Worm (Caenorhabditis elegans): ENCODE measurements around the gene hmg-4.

hmg-4 gene

DNA sequence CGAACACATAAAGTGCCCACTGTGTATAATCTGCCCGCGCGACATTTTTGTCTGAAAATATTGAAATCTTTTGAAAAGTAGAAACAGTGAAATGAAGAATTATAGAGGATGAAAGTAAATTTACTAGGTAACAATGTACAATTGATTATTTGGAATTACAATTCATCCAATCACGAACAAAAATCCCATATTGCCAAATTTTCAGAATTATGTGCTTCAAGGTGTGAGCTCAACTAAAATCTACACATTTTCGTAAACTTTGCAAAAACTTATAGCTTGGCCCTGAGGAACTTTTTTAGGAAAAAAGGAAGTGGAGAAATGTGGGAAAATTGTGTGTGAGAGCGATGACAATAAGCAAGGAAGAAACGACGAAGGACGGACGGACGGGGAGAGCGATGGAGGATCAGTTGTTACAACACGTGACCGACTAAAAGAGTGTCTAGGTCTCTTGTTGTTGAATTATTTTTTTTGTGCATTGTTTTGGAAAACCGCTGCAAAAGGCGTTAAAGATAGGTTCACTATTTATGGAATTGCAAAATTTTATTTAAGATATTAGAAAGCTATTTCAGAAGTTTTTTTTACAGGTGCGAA is 6.6 kb downstream of the hmg-4 start, which contains the start of gene mml-1 (continued):
- TF ChIP-seq ZK546.5 (tag; optimal IDR thresholded peaks at IDR 0.05) (no peak), daf-8 (GFP tag; IDR thresholded peaks at IDR 0.05) (no peak)

DNA sequence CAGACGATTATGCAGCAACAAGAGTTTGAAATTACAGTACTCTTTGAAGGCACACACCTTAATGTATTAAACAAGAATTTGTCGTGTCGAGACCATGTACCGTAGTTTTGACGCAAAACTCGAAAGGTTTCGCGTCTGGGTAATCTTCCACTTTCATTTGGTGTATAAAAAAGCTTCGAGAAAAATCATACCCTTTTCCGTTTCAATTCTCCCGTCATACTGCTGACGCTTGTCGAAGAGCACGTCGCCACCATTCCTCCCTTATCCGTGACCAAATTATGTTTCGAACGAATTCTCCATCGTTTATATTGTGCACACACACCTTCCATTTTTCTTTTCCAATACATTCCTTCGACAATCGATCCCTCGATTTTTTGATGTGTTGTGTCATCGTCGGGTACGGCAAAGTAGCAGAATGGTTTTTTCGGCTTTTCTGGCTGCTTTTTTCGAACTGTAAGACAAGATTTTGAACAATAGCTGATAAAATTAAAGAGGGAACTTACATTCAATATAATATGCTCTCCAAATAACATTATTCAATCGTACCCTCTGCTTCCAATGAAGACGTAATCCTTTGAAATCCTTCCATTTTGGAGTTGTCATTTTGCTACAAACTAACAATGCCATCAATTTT is 7.5 kb downstream of the hmg-4 start:
- TF ChIP-seq T26A8.4 (GFP tag; IDR thresholded peaks at IDR 0.05) (peak; percentile 90), nhr-42 (GFP tag; IDR thresholded peaks at IDR 0.05) (0 out of 2 replicates have a peak, but pooled peaks have one; percentile 37), egl-43 (GFP tag; IDR thresholded peaks at IDR 0.05) (0 out of 2 replicates have a peak, but pooled peaks have one; percentile 22), nhr-77 (tag; optimal IDR thresholded peaks at IDR 0.05) (no peak), ctbp-1 (GFP tag; IDR thresholded peaks at IDR 0.05) (0 out of 2 replicates have a peak, but pooled peaks have one; percentile 19), lin-13 (GFP tag; optimal IDR thresholded peaks at IDR 0.05) (no peak), ztf-11 (tag; optimal IDR thresholded peaks at IDR 0.05) (no peak), tag-97 (GFP tag; IDR thresholded peaks at IDR 0.05) (no peak), php-3 (GFP tag; IDR thresholded peaks at IDR 0.05) (no peak), R02D3.7 (tag; optimal IDR thresholded peaks at IDR 0.05) (no peak), zfp-2 (tag; optimal IDR thresholded peaks at IDR 0.05) (no peak), arid-1 (GFP tag; conservative IDR thresholded peaks at IDR 0.05) (0 out of 2 replicates have a peak, but pooled peaks have one; percentile 14)

DNA sequence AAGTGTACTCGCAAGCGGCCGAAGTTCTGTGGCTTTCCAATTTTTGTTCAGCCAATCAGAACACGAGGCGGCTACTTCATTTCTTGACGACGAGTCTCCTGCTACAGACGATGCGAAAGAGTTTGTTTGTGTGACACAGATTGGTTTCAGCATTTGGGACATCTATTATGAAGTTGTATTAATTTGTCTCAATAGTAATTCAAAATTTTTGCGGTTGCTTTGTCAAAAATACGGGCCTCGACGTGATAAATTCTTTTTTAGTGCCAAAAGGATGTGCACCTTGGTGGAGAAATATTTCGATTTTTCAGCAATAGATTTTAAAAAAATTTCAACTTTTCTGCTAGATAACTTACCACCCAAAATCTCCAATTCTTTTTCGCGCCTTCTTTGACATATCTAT is 10.8 kb downstream of the hmg-4 start:
- TF ChIP-seq dpl-1 (GFP tag; optimal IDR thresholded peaks at IDR 0.05): no peak
- TF ChIP-seq set-16 (GFP tag; IDR thresholded peaks at IDR 0.05): no peak
- no peak for TF ChIP-seq Y105C5A.15 (GFP tag; IDR thresholded peaks at IDR 0.05)
- peak in 1 of 2 experiments; percentile 98 for TF ChIP-seq unc-62 (GFP tag; optimal IDR thresholded peaks at IDR 0.05 in 1 of 2)
- TF ChIP-seq unc-62 (tag; optimal IDR thresholded peaks at IDR 0.05): no peak
- TF ChIP-seq fkh-10 (GFP tag; optimal IDR thresholded peaks at IDR 0.05): no peak

DNA sequence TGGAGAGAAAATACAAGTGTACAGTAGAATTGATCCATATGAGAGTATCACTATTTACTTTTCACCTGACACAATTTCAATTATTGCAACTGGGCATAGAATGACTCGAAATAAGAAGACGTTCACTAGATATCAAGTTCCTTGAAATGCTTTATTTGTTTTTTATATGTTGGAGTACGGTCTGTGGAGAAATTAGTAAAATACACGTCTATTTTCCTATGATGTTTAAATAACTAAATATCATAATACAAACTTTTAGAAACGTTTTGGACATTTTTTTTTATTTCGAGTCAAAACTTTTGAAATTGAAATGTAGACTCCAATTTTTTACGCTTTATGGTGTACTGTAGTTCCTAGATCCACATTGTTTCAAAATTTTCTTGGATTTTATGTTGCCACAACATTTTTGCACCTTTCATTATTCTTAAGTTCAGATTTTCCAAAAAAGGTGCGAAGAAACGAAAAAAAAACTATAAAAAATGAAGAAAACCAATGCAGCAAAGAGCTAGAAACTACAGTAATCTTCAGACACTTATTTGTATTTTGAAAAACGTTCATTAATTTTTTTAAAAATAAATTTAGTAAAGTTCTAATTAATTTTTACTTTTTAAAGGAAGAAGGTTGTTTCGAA is 11.9 kb downstream of the hmg-4 start:
- TF ChIP-seq nhr-77 (tag; optimal IDR thresholded peaks at IDR 0.05) (no peak), gei-8 (GFP tag; optimal IDR thresholded peaks at IDR 0.05) (peak; percentile 34), mep-1 (tag; optimal IDR thresholded peaks at IDR 0.05) (peak; percentile 90), nhr-237 (tag; optimal IDR thresholded peaks at IDR 0.05) (no peak), nhr-6 (tag; optimal IDR thresholded peaks at IDR 0.05) (no peak), cey-2 (tag; optimal IDR thresholded peaks at IDR 0.05; ENCODE audit: borderline replicate concordance, insufficient read depth) (no peak), unc-62 (GFP tag; optimal IDR thresholded peaks at IDR 0.05 in 1 of 2) (no peak), unc-62 (tag; optimal IDR thresholded peaks at IDR 0.05) (no peak), Y48G9A.11 (GFP tag; IDR thresholded peaks at IDR 0.05) (no peak), F26F4.8 (GFP tag; conservative IDR thresholded peaks at IDR 0.05) (no peak), pqm-1 (tag; optimal IDR thresholded peaks at IDR 0.05) (no peak), snpc-1.2 (GFP tag; IDR thresholded peaks at IDR 0.05) (peak; percentile 40; the same call in 1 of the 2 replicates), lin-15B (tag; optimal IDR thresholded peaks at IDR 0.05) (no peak), ztf-7 (tag; optimal IDR thresholded peaks at IDR 0.05) (no peak), lsy-2 (tag; optimal IDR thresholded peaks at IDR 0.05) (peak in 1 of 2 experiments; percentile 53), hmg-1.1 (GFP tag; IDR thresholded peaks at IDR 0.05) (no peak), arid-1 (GFP tag; conservative IDR thresholded peaks at IDR 0.05) (no peak), fkh-10 (GFP tag; optimal IDR thresholded peaks at IDR 0.05) (no peak), tra-1 (GFP tag; IDR thresholded peaks at IDR 0.05) (no peak), ceh-62 (tag; optimal IDR thresholded peaks at IDR 0.05) (no peak), Y5F2A.4 (GFP tag; optimal IDR thresholded peaks at IDR 0.05) (no peak), snpc-4 (tag; optimal IDR thresholded peaks at IDR 0.05) (no peak), attf-4 (tag; optimal IDR thresholded peaks at IDR 0.05) (no peak), daf-12 (tag; optimal IDR thresholded peaks at IDR 0.05) (no peak), ceh-82 (tag; optimal IDR thresholded peaks at IDR 0.05) (no peak), daf-16 (GFP tag; optimal IDR thresholded peaks at IDR 0.05) (no peak), daf-16 (tag; optimal IDR thresholded peaks at IDR 0.05) (peak; percentile 33), zip-2 (tag; optimal IDR thresholded peaks at IDR 0.05) (no peak), hif-1 (tag; optimal IDR thresholded peaks at IDR 0.05) (no peak), Y105C5A.15 (GFP tag; IDR thresholded peaks at IDR 0.05) (no peak), nhr-42 (GFP tag; IDR thresholded peaks at IDR 0.05) (no peak)

Measured in whole organism, L4 larva.